Worm (Caenorhabditis elegans): Measurements from ENCODE around the gene pph-6.

ce11 chrIII:3504239-3504638, 42.7 kb downstream of the pph-6 start:
- TF ChIP-seq flt-1 (GFP tag; IDR thresholded peaks at IDR 0.05) = no peak
- TF ChIP-seq klf-2 (GFP tag; conservative IDR thresholded peaks at IDR 0.05) = no peak
